Fruit fly (Drosophila melanogaster) whole organism, embryonic: ENCODE data around the gene CG43707.

ENCODE experiments used
- CG10147 ChIP-seq: fragments of 200-800 bp; sonication (Bioruptor generic); optimal IDR thresholded peaks from 2 replicates; lab custom pipeline; 2019; ENCODE audit warnings: missing biosample characterization, mild to moderate bottlenecking, missing genetic modification characterization, moderate library complexity
- CG10462 ChIP-seq: fragments of 200-800 bp; sonication (Bioruptor generic); optimal IDR thresholded peaks from 2 replicates; lab custom pipeline; 2016; ENCODE audit warnings: missing biosample characterization, missing genetic modification characterization
- CG11085 ChIP-seq: fragments of 200-800 bp; sonication (Bioruptor generic); IDR thresholded peaks from 2 replicates; pipeline ENCODE4 v1.3.6; 2022; ENCODE audit warnings: missing biosample characterization, missing genetic modification characterization
- CG12219 ChIP-seq: fragments of 200-800 bp; sonication (Bioruptor generic); optimal IDR thresholded peaks from 3 replicates; lab custom pipeline; 2018; ENCODE audit warnings: missing biosample characterization, mild to moderate bottlenecking, missing genetic modification characterization
- CG12659 ChIP-seq: fragments of 200-800 bp; sonication (Bioruptor generic); optimal IDR thresholded peaks from 3 replicates; lab custom pipeline; 2017; ENCODE audit warnings: mild to moderate bottlenecking, missing biosample characterization, missing genetic modification reagents, missing genetic modification characterization
- CG14050 ChIP-seq: fragments of 200-800 bp; sonication (Bioruptor generic); IDR thresholded peaks from 3 replicates; pipeline ENCODE4 v1.3.6; 2022; ENCODE audit warnings: missing biosample characterization, missing genetic modification characterization
- CG14441 ChIP-seq: fragments of 200-800 bp; sonication (Bioruptor generic); IDR thresholded peaks from 2 replicates; pipeline ENCODE4 v1.3.6; 2022; ENCODE audit warnings: missing biosample characterization, missing genetic modification characterization
- CG15696 ChIP-seq: fragments of 200-800 bp; sonication (Bioruptor generic); optimal IDR thresholded peaks from 2 replicates; lab custom pipeline; 2019; ENCODE audit warnings: missing biosample characterization, mild to moderate bottlenecking, missing genetic modification characterization, moderate library complexity
- CG3995 ChIP-seq: fragments of 200-800 bp; sonication (Bioruptor generic); optimal IDR thresholded peaks from 3 replicates; lab custom pipeline; 2016; ENCODE audit warnings: missing biosample characterization, missing genetic modification characterization
- CG4424 ChIP-seq: fragments of 200-800 bp; sonication (Bioruptor generic); optimal IDR thresholded peaks from 3 replicates; lab custom pipeline; 2016; ENCODE audit warnings: missing biosample characterization, missing genetic modification characterization
- CG7963 ChIP-seq: fragments of 200-800 bp; sonication (Bioruptor generic); IDR thresholded peaks from 3 replicates; pipeline ENCODE4 v1.3.6; 2022; ENCODE audit warnings: missing biosample characterization, missing genetic modification characterization; ENCODE audit not compliant: partially characterized antibody
- CG8359 ChIP-seq: fragments of 200-800 bp; sonication (Bioruptor generic); optimal IDR thresholded peaks from 2 replicates; lab custom pipeline; 2017; ENCODE audit warnings: missing biosample characterization, mild to moderate bottlenecking, missing genetic modification characterization, borderline replicate concordance
- CG9876 ChIP-seq: fragments of 200-800 bp; sonication (Bioruptor generic); optimal IDR thresholded peaks from 2 replicates; lab custom pipeline; 2016; ENCODE audit warnings: missing biosample characterization, missing genetic modification characterization
- CHES-1-like ChIP-seq: fragments of 200-800 bp; sonication (Bioruptor generic); optimal IDR thresholded peaks from 2 replicates; lab custom pipeline; 2016; ENCODE audit warnings: missing biosample characterization, missing genetic modification characterization
- Dad ChIP-seq: fragments of 200-800 bp; sonication (Bioruptor generic); optimal IDR thresholded peaks from 3 replicates; lab custom pipeline; 2016; ENCODE audit warnings: missing biosample characterization, missing genetic modification characterization
- Dip2 ChIP-seq: fragments of 200-800 bp; sonication (Bioruptor generic); IDR thresholded peaks from 2 replicates; pipeline ENCODE4 v1.3.6; 2022; ENCODE audit warnings: missing biosample characterization, missing genetic modification characterization
- Dp ChIP-seq: fragments of 200-800 bp; sonication (Bioruptor generic); optimal IDR thresholded peaks from 2 replicates; lab custom pipeline; 2018; ENCODE audit warnings: missing biosample characterization, mild to moderate bottlenecking, missing genetic modification characterization, moderate library complexity
- E2f2 ChIP-seq: fragments of 200-800 bp; sonication (Bioruptor generic); IDR thresholded peaks from 2 replicates; pipeline ENCODE4 v1.3.6; 2022; ENCODE audit warnings: missing biosample characterization, missing genetic modification characterization
- Elba2 ChIP-seq: fragments of 200-800 bp; sonication (Bioruptor generic); optimal IDR thresholded peaks from 3 replicates; lab custom pipeline; 2016; ENCODE audit warnings: missing biosample characterization, missing genetic modification characterization
- GATAe ChIP-seq: fragments of 200-800 bp; sonication (Bioruptor generic); conservative IDR thresholded peaks from 2 replicates; pipeline ENCODE4 v1.3.6; 2022; ENCODE audit warnings: missing biosample characterization, missing genetic modification characterization
- Hmr ChIP-seq: fragments of 200-800 bp; sonication (Bioruptor generic); optimal IDR thresholded peaks from 3 replicates; lab custom pipeline; 2017; ENCODE audit warnings: mild to moderate bottlenecking, missing biosample characterization, missing genetic modification reagents, missing genetic modification characterization
- Jarid2 ChIP-seq: fragments of 200-800 bp; sonication (Bioruptor generic); optimal IDR thresholded peaks from 3 replicates; lab custom pipeline; 2017; ENCODE audit warnings: mild to moderate bottlenecking, missing biosample characterization, missing genetic modification reagents, missing genetic modification characterization
- Nf-YC ChIP-seq: fragments of 200-800 bp; optimal IDR thresholded peaks from 3 replicates; lab custom pipeline; 2019; ENCODE audit warnings: missing biosample characterization, mild to moderate bottlenecking, missing genetic modification characterization, moderate library complexity
- Oli ChIP-seq: fragments of 200-800 bp; sonication (Bioruptor generic); optimal IDR thresholded peaks from 2 replicates; lab custom pipeline; 2018; ENCODE audit warnings: missing biosample characterization, mild to moderate bottlenecking, missing genetic modification characterization, moderate library complexity
- Opbp ChIP-seq: fragments of 200-800 bp; sonication (Bioruptor generic); IDR thresholded peaks from 3 replicates; pipeline ENCODE4 v1.3.6; 2022; ENCODE audit warnings: missing biosample characterization, missing genetic modification characterization; ENCODE audit not compliant: partially characterized antibody
- Optix ChIP-seq: fragments of 200-800 bp; sonication (Bioruptor generic); IDR thresholded peaks from 3 replicates; pipeline ENCODE4 v1.3.6; 2022; ENCODE audit warnings: missing biosample characterization, missing genetic modification characterization
- Scr ChIP-seq: fragments of 200-800 bp; sonication (Bioruptor generic); IDR thresholded peaks from 2 replicates; pipeline ENCODE4 v1.3.6; 2022; ENCODE audit warnings: missing biosample characterization, missing genetic modification characterization; ENCODE audit not compliant: partially characterized antibody
- Spps ChIP-seq: fragments of 200-800 bp; sonication (Bioruptor generic); optimal IDR thresholded peaks from 2 replicates; lab custom pipeline; 2018; ENCODE audit warnings: missing biosample characterization, mild to moderate bottlenecking, missing genetic modification characterization
- TFAM ChIP-seq: fragments of 200-800 bp; sonication (Bioruptor generic); optimal IDR thresholded peaks from 2 replicates; lab custom pipeline; 2017; ENCODE audit warnings: missing biosample characterization, missing genetic modification characterization, inconsistent platforms
- Trl ChIP-seq, 3 experiments: fragments of >200 bp in 2 of 3; fragments of 200-800 bp in 1 of 3; sonication (Bioruptor generic) in 1 of 3; optimal IDR thresholded peaks; 2 replicates in 1 of 3; 3 replicates in 2 of 3; lab custom pipeline; 2016 to 2017; ENCODE audit warnings: missing biosample characterization in 1 of 3, missing genetic modification characterization in 1 of 3
- Xbp1 ChIP-seq: fragments of 200-800 bp; sonication (Bioruptor generic); optimal IDR thresholded peaks from 3 replicates; lab custom pipeline; 2016; ENCODE audit warnings: missing biosample characterization, mild to moderate bottlenecking, missing genetic modification characterization
- ac ChIP-seq: fragments of 200-800 bp; sonication (Bioruptor generic); optimal IDR thresholded peaks from 3 replicates; lab custom pipeline; 2017; ENCODE audit warnings: missing biosample characterization, mild to moderate bottlenecking, missing genetic modification characterization
- aop ChIP-seq: fragments of 200-800 bp; sonication (Bioruptor generic); IDR thresholded peaks from 2 replicates; pipeline ENCODE4 v1.3.6; 2022; ENCODE audit warnings: missing biosample characterization, missing genetic modification characterization
- chinmo ChIP-seq: fragments of 200-800 bp; sonication (Bioruptor generic); IDR thresholded peaks from 4 replicates; pipeline ENCODE4 v1.3.6; 2022; ENCODE audit warnings: missing biosample characterization, missing genetic modification characterization; ENCODE audit not compliant: partially characterized antibody
- corto ChIP-seq: fragments of 200-800 bp; sonication (Bioruptor generic); optimal IDR thresholded peaks from 2 replicates; lab custom pipeline; 2016; ENCODE audit warnings: missing biosample characterization, mild to moderate bottlenecking, missing genetic modification characterization, moderate library complexity
- croc ChIP-seq: fragments of 200-800 bp; sonication (Bioruptor generic); conservative IDR thresholded peaks from 3 replicates; pipeline ENCODE4 v1.3.6; 2022; ENCODE audit warnings: missing biosample characterization, missing genetic modification characterization
- esg ChIP-seq: fragments of 200-800 bp; sonication (Bioruptor generic); conservative IDR thresholded peaks from 2 replicates; pipeline ENCODE4 v1.3.6; 2022; ENCODE audit warnings: missing biosample characterization, missing genetic modification characterization
- eve ChIP-seq, 2 experiments: fragments of >200 bp; optimal IDR thresholded peaks; 2 replicates each; lab custom pipeline; 2017; ENCODE audit warnings: missing biosample characterization in 2 of 2, missing genetic modification characterization in 2 of 2
- her ChIP-seq: fragments of 200-800 bp; sonication (Bioruptor generic); optimal IDR thresholded peaks from 2 replicates; lab custom pipeline; 2016; ENCODE audit warnings: missing biosample characterization, missing genetic modification characterization
- hkb ChIP-seq, 2 experiments: fragments of 200-800 bp in 1 of 2; fragments of >200 bp in 1 of 2; sonication (Bioruptor generic) in 1 of 2; IDR thresholded peaks in 1 of 2; optimal IDR thresholded peaks in 1 of 2; 2 replicates each; pipeline versions ENCODE4 v1.3.6 to Lab custom; 2017 to 2022; ENCODE audit warnings: missing biosample characterization in 1 of 2, missing genetic modification characterization in 1 of 2
- lab ChIP-seq: fragments of 200-800 bp; sonication (Bioruptor generic); optimal IDR thresholded peaks from 3 replicates; lab custom pipeline; 2017; ENCODE audit warnings: missing biosample characterization, missing genetic modification characterization, mild to moderate bottlenecking, moderate library complexity, missing genetic modification reagents
- luna ChIP-seq: fragments of 200-800 bp; sonication (Bioruptor generic); optimal IDR thresholded peaks from 2 replicates; lab custom pipeline; 2016; ENCODE audit warnings: missing biosample characterization, missing genetic modification characterization
- maf-S ChIP-seq: fragments of 200-800 bp; sonication (Bioruptor generic); optimal IDR thresholded peaks from 2 replicates; lab custom pipeline; 2016; ENCODE audit warnings: missing biosample characterization, missing genetic modification characterization
- pfk ChIP-seq: fragments of 200-800 bp; sonication (Bioruptor generic); optimal IDR thresholded peaks from 2 replicates; lab custom pipeline; 2018; ENCODE audit warnings: missing biosample characterization, mild to moderate bottlenecking, missing genetic modification characterization, moderate library complexity
- tll ChIP-seq, 2 experiments: fragments of 200-800 bp in 1 of 2; fragments of >200 bp in 1 of 2; sonication (Bioruptor generic) in 1 of 2; optimal IDR thresholded peaks; 2 replicates each; lab custom pipeline; 2017 to 2019; ENCODE audit warnings: missing biosample characterization in 2 of 2, missing genetic modification characterization in 2 of 2, mild to moderate bottlenecking in 1 of 2, moderate library complexity in 1 of 2
- tup ChIP-seq: fragments of 200-800 bp; sonication (Bioruptor generic); optimal IDR thresholded peaks from 2 replicates; lab custom pipeline; 2016; ENCODE audit warnings: missing biosample characterization, mild to moderate bottlenecking, missing genetic modification characterization, moderate library complexity
- yki ChIP-seq: fragments of >200 bp; optimal IDR thresholded peaks from 3 replicates; lab custom pipeline; 2018
- zfh1 ChIP-seq: fragments of 200-800 bp; sonication (Bioruptor generic); IDR thresholded peaks from 3 replicates; pipeline ENCODE4 v1.3.6; 2022; ENCODE audit warnings: missing biosample characterization, missing genetic modification characterization

Gene CG43707

DNA sequence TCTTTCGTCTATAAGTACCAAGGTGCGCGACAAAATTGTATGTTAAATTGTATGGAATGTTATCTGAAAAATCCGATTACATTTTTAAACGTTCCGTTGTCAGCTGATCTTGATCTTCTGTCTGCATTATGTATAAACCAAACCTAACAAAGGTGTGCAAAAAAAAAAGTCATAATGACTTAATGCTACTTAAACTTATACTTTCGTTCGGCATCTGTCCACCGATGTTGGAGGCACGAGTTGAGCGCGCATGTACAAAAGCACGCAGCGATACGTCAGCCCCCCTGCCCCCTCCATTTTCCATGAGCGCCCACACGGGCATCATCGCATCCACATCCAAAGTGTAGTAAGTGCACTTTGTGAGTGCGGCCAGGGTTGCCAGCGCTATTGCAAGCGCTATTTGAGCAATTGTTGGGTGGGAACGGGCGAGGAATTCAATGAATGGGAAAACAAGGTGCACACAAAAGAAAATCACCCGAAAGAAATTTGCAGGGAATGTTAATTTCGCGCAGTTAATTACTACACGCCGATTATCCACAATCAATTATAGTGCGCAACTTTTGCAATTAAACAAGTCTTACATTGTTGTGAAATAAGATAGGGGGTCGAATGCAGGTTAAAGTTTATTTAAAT, 47.7 kb downstream of the CG43707 start (continued):
- TF ChIP-seq chinmo (GFP tag; lab: Robert Waterston, UW) (no peak), GATAe (peak; percentile 89), Spps (tag; lab: Kevin White, UChicago) (peak; percentile 99), Optix (peak; percentile 98), corto (GFP tag; lab: Kevin White, UChicago) (peak; percentile 20), Xbp1 (GFP tag; lab: Kevin White, UChicago) (peak; percentile 99), Elba2 (GFP tag; lab: Kevin White, UChicago) (peak; percentile 30), Scr (GFP tag; lab: Robert Waterston, UW) (0 out of 2 replicates have a peak, but pooled peaks have one; percentile 25), yki (lab: Kevin White, UChicago) (no peak), CG4424 (GFP tag; lab: Kevin White, UChicago) (peak; percentile 97), tup (GFP tag; lab: Kevin White, UChicago) (peak; percentile 94), CG12659 (GFP tag; lab: Kevin White, UChicago) (peak; percentile 98), hkb (optimal IDR thresholded peaks at IDR 0.05; lab: Kevin White, UChicago) (no peak), hkb (GFP tag; IDR thresholded peaks at IDR 0.05; lab: Robert Waterston, UW) (peak; percentile 99), Nf-YC (tag; lab: Kevin White, UChicago) (peak; percentile 91), lab (peak; percentile 99), Hmr (GFP tag; lab: Kevin White, UChicago) (peak; percentile 97), CG14441 (GFP tag; lab: Robert Waterston, UW) (peak; percentile 98), CG15696 (peak; percentile 90), CHES-1-like (GFP tag; lab: Kevin White, UChicago) (peak; percentile 98), E2f2 (peak; percentile 87), CG7963 (no peak), Dp (GFP tag; lab: Kevin White, UChicago) (peak; percentile 35), Dad (GFP tag; lab: Kevin White, UChicago) (peak; percentile 98), CG10147 (GFP tag; lab: Kevin White, UChicago) (peak; percentile 97), croc (GFP tag; lab: Robert Waterston, UW) (peak; percentile 97), Opbp (GFP tag; lab: Robert Waterston, UW) (no peak), zfh1 (GFP tag; lab: Robert Waterston, UW) (peak; percentile 97), aop (GFP tag; lab: Robert Waterston, UW) (peak; percentile 89), her (GFP tag; lab: Kevin White, UChicago) (peak; percentile 96), Jarid2 (peak; percentile 91), CG8359 (GFP tag; lab: Kevin White, UChicago) (peak; percentile 95), CG14050 (GFP tag; lab: Robert Waterston, UW) (peak; percentile 96), esg (GFP tag; lab: Robert Waterston, UW) (peak; percentile 98), Oli (tag; lab: Kevin White, UChicago) (peak; percentile 99), CG9876 (GFP tag; lab: Kevin White, UChicago) (peak; percentile 94), maf-S (peak; percentile 95), Dip2 (GFP tag; lab: Robert Waterston, UW) (peak; percentile 66), luna (GFP tag; lab: Kevin White, UChicago) (peak; percentile 88), Trl (optimal IDR thresholded peaks at IDR 0.05; lab: Kevin White, UChicago) (no peak), Trl (GFP tag; optimal IDR thresholded peaks at IDR 0.05; lab: Kevin White, UChicago) (peak; percentile 98), pfk (GFP tag; lab: Kevin White, UChicago) (peak; percentile 59), tll (GFP tag; optimal IDR thresholded peaks at IDR 0.05; lab: Kevin White, UChicago) (peak in 1 of 2 experiments; percentile 64), CG10462 (peak; percentile 93), CG3995 (GFP tag; lab: Kevin White, UChicago) (peak; percentile 71), eve (GFP tag; optimal IDR thresholded peaks at IDR 0.05; lab: Kevin White, UChicago) (peak in 1 of 2 experiments; percentile 99), TFAM (peak; percentile 92), ac (GFP tag; lab: Kevin White, UChicago) (peak; percentile 87), CG12219 (GFP tag; lab: Kevin White, UChicago) (peak; percentile 100), CG11085 (peak; percentile 88)
